Fruit fly (Drosophila melanogaster) whole organism, embryonic: ENCODE measurements around the gene CG9389.

Experiments
- Antp ChIP-seq: fragments of 200-800 bp; sonication (Bioruptor generic); optimal IDR thresholded peaks from 3 replicates; lab custom pipeline; 2016; ENCODE audit warnings: missing biosample characterization, missing genetic modification characterization
- CG10274 ChIP-seq: fragments of 200-800 bp; sonication (Bioruptor generic); optimal IDR thresholded peaks from 3 replicates; lab custom pipeline; 2017; ENCODE audit warnings: missing biosample characterization, mild to moderate bottlenecking, missing genetic modification characterization
- CG11398 ChIP-seq: fragments of 200-800 bp; sonication (Bioruptor generic); optimal IDR thresholded peaks from 2 replicates; lab custom pipeline; 2016; ENCODE audit warnings: missing biosample characterization, missing genetic modification characterization
- CG11504 ChIP-seq: fragments of 200-800 bp; sonication (Bioruptor generic); optimal IDR thresholded peaks from 3 replicates; lab custom pipeline; 2019; ENCODE audit warnings: missing biosample characterization, mild to moderate bottlenecking, missing genetic modification characterization, moderate library complexity
- CG12942 ChIP-seq: fragments of 200-800 bp; sonication (Bioruptor generic); optimal IDR thresholded peaks from 3 replicates; lab custom pipeline; 2016; ENCODE audit warnings: missing biosample characterization, missing genetic modification characterization
- CG13296 ChIP-seq: fragments of 200-800 bp; sonication (Bioruptor generic); optimal IDR thresholded peaks from 3 replicates; lab custom pipeline; 2018; ENCODE audit warnings: missing biosample characterization, mild to moderate bottlenecking, missing genetic modification characterization
- CG13775 ChIP-seq: fragments of 200-800 bp; sonication (Bioruptor generic); optimal IDR thresholded peaks from 3 replicates; lab custom pipeline; 2017; ENCODE audit warnings: missing biosample characterization, mild to moderate bottlenecking, missing genetic modification characterization
- CG13894 ChIP-seq: fragments of 200-800 bp; sonication (Bioruptor generic); optimal IDR thresholded peaks from 3 replicates; lab custom pipeline; 2018; ENCODE audit warnings: missing biosample characterization, mild to moderate bottlenecking, missing genetic modification characterization, moderate library complexity
- CG1603 ChIP-seq: fragments of 200-800 bp; sonication (Bioruptor generic); optimal IDR thresholded peaks from 2 replicates; lab custom pipeline; 2019; ENCODE audit warnings: missing biosample characterization, mild to moderate bottlenecking, missing genetic modification characterization, moderate library complexity
- CG16779 ChIP-seq: fragments of 200-800 bp; sonication (Bioruptor generic); IDR thresholded peaks from 2 replicates; pipeline ENCODE4 v1.3.6; 2022; ENCODE audit warnings: missing biosample characterization, missing genetic modification characterization
- CG16815 ChIP-seq: fragments of 200-800 bp; sonication (Bioruptor generic); optimal IDR thresholded peaks from 3 replicates; lab custom pipeline; 2017; ENCODE audit warnings: missing biosample characterization, mild to moderate bottlenecking, missing genetic modification characterization
- CG17802 ChIP-seq: fragments of 200-800 bp; sonication (Bioruptor generic); optimal IDR thresholded peaks from 2 replicates; lab custom pipeline; 2018; ENCODE audit warnings: missing biosample characterization, mild to moderate bottlenecking, missing genetic modification characterization, moderate library complexity
- CG18476 ChIP-seq: fragments of 200-800 bp; sonication (Bioruptor generic); optimal IDR thresholded peaks from 2 replicates; lab custom pipeline; 2016; ENCODE audit warnings: missing biosample characterization, mild to moderate bottlenecking, missing genetic modification characterization
- CG33213 ChIP-seq: fragments of 200-800 bp; sonication (Bioruptor generic); optimal IDR thresholded peaks from 3 replicates; lab custom pipeline; 2016; ENCODE audit warnings: missing biosample characterization, missing genetic modification characterization
- CG4617 ChIP-seq: fragments of 200-800 bp; sonication (Bioruptor generic); optimal IDR thresholded peaks from 3 replicates; lab custom pipeline; 2016; ENCODE audit warnings: missing biosample characterization, missing genetic modification characterization, borderline replicate concordance
- CG4707 ChIP-seq: fragments of 200-800 bp; sonication (Bioruptor generic); optimal IDR thresholded peaks from 2 replicates; lab custom pipeline; 2018; ENCODE audit warnings: missing biosample characterization, mild to moderate bottlenecking, missing genetic modification characterization, moderate library complexity
- CG7745 ChIP-seq: fragments of 200-800 bp; sonication (Bioruptor generic); optimal IDR thresholded peaks from 2 replicates; lab custom pipeline; 2018; ENCODE audit warnings: missing biosample characterization, mild to moderate bottlenecking, missing genetic modification characterization, moderate library complexity
- CG7987 ChIP-seq: fragments of 200-800 bp; sonication (Bioruptor generic); optimal IDR thresholded peaks from 2 replicates; lab custom pipeline; 2018; ENCODE audit warnings: missing biosample characterization, mild to moderate bottlenecking, missing genetic modification characterization, moderate library complexity
- CG8089 ChIP-seq: fragments of 200-800 bp; sonication (Bioruptor generic); optimal IDR thresholded peaks from 3 replicates; lab custom pipeline; 2016; ENCODE audit warnings: missing biosample characterization, missing genetic modification characterization
- CG8388 ChIP-seq: fragments of 200-800 bp; sonication (Bioruptor generic); optimal IDR thresholded peaks from 2 replicates; lab custom pipeline; 2019; ENCODE audit warnings: missing biosample characterization, mild to moderate bottlenecking, missing genetic modification characterization, moderate library complexity
- CG9437 ChIP-seq: fragments of 200-800 bp; sonication (Bioruptor generic); optimal IDR thresholded peaks from 2 replicates; lab custom pipeline; 2018; ENCODE audit warnings: missing biosample characterization, mild to moderate bottlenecking, missing genetic modification characterization
- Dll ChIP-seq: fragments of 200-800 bp; sonication (Bioruptor generic); IDR thresholded peaks from 4 replicates; pipeline ENCODE4 v1.3.6; 2022; ENCODE audit warnings: missing biosample characterization, missing genetic modification characterization; ENCODE audit not compliant: partially characterized antibody
- Drgx ChIP-seq: fragments of 200-800 bp; sonication (Bioruptor generic); IDR thresholded peaks from 2 replicates; pipeline ENCODE4 v1.3.6; 2022; ENCODE audit warnings: missing biosample characterization, missing genetic modification characterization
- Eip74EF ChIP-seq, 2 experiments: fragments of 200-800 bp in 1 of 2; fragments of >200 bp in 1 of 2; sonication (Bioruptor generic) in 1 of 2; optimal IDR thresholded peaks; 2 replicates each; lab custom pipeline; 2017 to 2019; ENCODE audit warnings: missing biosample characterization in 2 of 2, missing genetic modification characterization in 2 of 2, mild to moderate bottlenecking in 1 of 2, moderate library complexity in 1 of 2
- Med ChIP-seq: fragments of 200-800 bp; sonication (Bioruptor generic); peaks from one replicate; lab custom pipeline; 2016; ENCODE audit warnings: missing biosample characterization, missing genetic modification characterization, mild to moderate bottlenecking, inconsistent platforms, moderate library complexity
- NfI ChIP-seq: fragments of 200-800 bp; sonication (Bioruptor generic); optimal IDR thresholded peaks from 3 replicates; lab custom pipeline; 2018; ENCODE audit warnings: missing biosample characterization, mild to moderate bottlenecking, missing genetic modification characterization, moderate library complexity
- PHDP ChIP-seq: fragments of 200-800 bp; sonication (Bioruptor generic); optimal IDR thresholded peaks from 3 replicates; lab custom pipeline; 2018; ENCODE audit warnings: missing biosample characterization, mild to moderate bottlenecking, missing genetic modification characterization, moderate library complexity
- Spps ChIP-seq: fragments of 200-800 bp; sonication (Bioruptor generic); optimal IDR thresholded peaks from 2 replicates; lab custom pipeline; 2018; ENCODE audit warnings: missing biosample characterization, mild to moderate bottlenecking, missing genetic modification characterization
- abd-A ChIP-seq: fragments of 200-800 bp; sonication (Bioruptor generic); optimal IDR thresholded peaks from 3 replicates; lab custom pipeline; 2019; ENCODE audit warnings: missing biosample characterization, mild to moderate bottlenecking, missing genetic modification characterization, moderate library complexity
- ase ChIP-seq: fragments of 200-800 bp; sonication (Bioruptor generic); IDR thresholded peaks from 3 replicates; pipeline ENCODE4 v1.3.6; 2022; ENCODE audit warnings: missing biosample characterization, missing genetic modification characterization
- az2 ChIP-seq: fragments of 200-800 bp; sonication (Bioruptor generic); optimal IDR thresholded peaks from 3 replicates; lab custom pipeline; 2016; ENCODE audit warnings: missing biosample characterization, missing genetic modification characterization
- chn ChIP-seq: fragments of 200-800 bp; sonication (Bioruptor generic); optimal IDR thresholded peaks from 2 replicates; lab custom pipeline; 2016; ENCODE audit warnings: missing biosample characterization, missing genetic modification characterization
- croc ChIP-seq: fragments of 200-800 bp; sonication (Bioruptor generic); conservative IDR thresholded peaks from 3 replicates; pipeline ENCODE4 v1.3.6; 2022; ENCODE audit warnings: missing biosample characterization, missing genetic modification characterization
- fd96Cb ChIP-seq: fragments of 200-800 bp; sonication (Bioruptor generic); optimal IDR thresholded peaks from 2 replicates; lab custom pipeline; 2018; ENCODE audit warnings: missing biosample characterization, mild to moderate bottlenecking, missing genetic modification characterization, moderate library complexity
- gcm ChIP-seq: fragments of 200-800 bp; sonication (Bioruptor generic); optimal IDR thresholded peaks from 2 replicates; lab custom pipeline; 2019; ENCODE audit warnings: missing biosample characterization, mild to moderate bottlenecking, missing genetic modification characterization, moderate library complexity
- grn ChIP-seq: fragments of 200-800 bp; sonication (Bioruptor generic); optimal IDR thresholded peaks from 3 replicates; lab custom pipeline; 2017; ENCODE audit warnings: missing biosample characterization, missing genetic modification characterization
- mld ChIP-seq: fragments of 200-800 bp; sonication (Bioruptor generic); IDR thresholded peaks from 3 replicates; pipeline ENCODE4 v1.3.6; 2022; ENCODE audit warnings: missing biosample characterization, missing genetic modification characterization; ENCODE audit not compliant: partially characterized antibody
- p53 ChIP-seq: fragments of 200-800 bp; sonication (Bioruptor generic); optimal IDR thresholded peaks from 2 replicates; lab custom pipeline; 2016; ENCODE audit warnings: missing biosample characterization, missing genetic modification characterization
- peb ChIP-seq: fragments of 200-800 bp; sonication (Bioruptor generic); IDR thresholded peaks from 2 replicates; pipeline ENCODE4 v1.3.6; 2022; ENCODE audit warnings: missing biosample characterization, missing genetic modification characterization
- pros ChIP-seq: fragments of 200-800 bp; sonication (Bioruptor generic); optimal IDR thresholded peaks from 3 replicates; lab custom pipeline; 2019; ENCODE audit warnings: missing biosample characterization, mild to moderate bottlenecking, missing genetic modification characterization, moderate library complexity
- psq ChIP-seq: fragments of 200-800 bp; sonication (Bioruptor generic); optimal IDR thresholded peaks from 2 replicates; lab custom pipeline; 2017; ENCODE audit warnings: missing biosample characterization, missing genetic modification characterization
- repo ChIP-seq: fragments of 200-800 bp; sonication (Bioruptor generic); optimal IDR thresholded peaks from 2 replicates; lab custom pipeline; 2016; ENCODE audit warnings: missing biosample characterization, missing genetic modification characterization
- seq ChIP-seq: fragments of 200-800 bp; sonication (Bioruptor generic); IDR thresholded peaks from 2 replicates; pipeline ENCODE4 v1.3.6; 2022; ENCODE audit warnings: missing biosample characterization, missing genetic modification characterization
- tin ChIP-seq: fragments of 200-800 bp; sonication (Bioruptor generic); optimal IDR thresholded peaks from 3 replicates; lab custom pipeline; 2016; ENCODE audit warnings: missing biosample characterization, missing genetic modification characterization
- twi ChIP-seq: fragments of 200-800 bp; optimal IDR thresholded peaks from 2 replicates; lab custom pipeline; 2019; ENCODE audit warnings: missing biosample characterization, mild to moderate bottlenecking, missing genetic modification characterization, moderate library complexity
- unc-4 ChIP-seq: fragments of 200-800 bp; sonication (Bioruptor generic); IDR thresholded peaks from 2 replicates; pipeline ENCODE4 v1.3.6; 2022; ENCODE audit warnings: missing biosample characterization, missing genetic modification characterization; ENCODE audit not compliant: partially characterized antibody
- unpg ChIP-seq: fragments of 200-800 bp; sonication (Bioruptor generic); optimal IDR thresholded peaks from 3 replicates; lab custom pipeline; 2018; ENCODE audit warnings: missing biosample characterization, mild to moderate bottlenecking, missing genetic modification characterization, moderate library complexity

Gene CG9389

DNA sequence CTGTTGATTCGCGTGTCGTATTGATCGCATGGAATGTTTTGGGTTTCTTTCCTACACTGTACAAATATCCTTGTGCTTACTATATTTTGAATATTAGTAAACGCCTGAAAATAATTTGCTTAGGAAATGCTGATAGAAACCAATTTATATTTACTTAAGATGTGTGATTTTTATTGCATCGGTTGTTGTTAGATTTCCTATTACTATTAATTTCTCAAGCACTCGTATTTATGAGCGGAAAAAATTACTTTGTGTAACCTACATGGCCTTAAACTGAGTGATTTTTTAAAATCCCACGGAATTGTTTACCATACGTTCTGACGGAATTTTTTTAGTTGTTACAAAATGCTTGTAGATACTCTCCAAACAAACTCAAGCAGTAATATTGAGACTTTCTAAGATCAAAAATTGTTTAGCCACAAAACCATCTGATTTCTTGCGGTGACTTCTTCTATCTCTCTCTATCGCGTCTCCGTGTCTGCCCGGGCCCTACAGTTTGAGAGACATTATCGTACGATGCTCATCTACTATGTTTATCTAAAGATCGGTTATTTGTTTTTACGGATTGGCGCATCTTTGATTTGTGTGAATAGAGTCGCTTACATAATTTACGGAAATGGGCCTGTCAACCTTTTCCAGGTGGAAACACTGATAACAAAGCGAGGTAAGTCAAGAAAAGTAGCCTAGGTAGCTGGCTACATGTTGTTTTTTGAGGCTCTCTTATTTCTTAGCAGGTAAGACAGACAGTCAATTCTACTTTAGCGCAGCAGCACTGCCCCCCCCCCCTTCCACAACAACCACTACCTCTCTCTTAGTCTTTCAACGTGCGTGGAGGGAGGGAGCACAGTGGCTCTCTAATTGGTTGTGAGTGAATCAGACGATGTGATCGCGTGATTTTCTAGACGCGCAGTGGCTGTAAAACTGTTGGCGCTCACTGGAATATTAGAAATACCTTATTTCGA, 6.2 kb upstream of the CG9389 start (continued):
- TF ChIP-seq PHDP (tag; lab: Kevin White, UChicago) (peak; percentile 56), CG13296 (GFP tag; lab: Kevin White, UChicago) (peak; percentile 24), croc (peak; percentile 24; the same call in 1 of the 3 replicates), CG13894 (peak; percentile 7), CG11398 (GFP tag; lab: Kevin White, UChicago) (peak; percentile 35), CG16779 (no peak), CG8089 (GFP tag; lab: Kevin White, UChicago) (peak; percentile 18), az2 (peak; percentile 75), Antp (GFP tag; lab: Kevin White, UChicago) (peak; percentile 52), CG8388 (GFP tag; lab: Kevin White, UChicago) (peak; percentile 62), Med (GFP tag; lab: Kevin White, UChicago) (peak; percentile 69), tin (GFP tag; lab: Kevin White, UChicago) (peak; percentile 32), CG10274 (peak; percentile 11), chn (GFP tag; lab: Kevin White, UChicago) (peak; percentile 37), CG1603 (tag; lab: Kevin White, UChicago) (peak; percentile 23), abd-A (peak; percentile 94), Eip74EF (GFP tag; optimal IDR thresholded peaks at IDR 0.05; lab: Kevin White, UChicago) (peak in 1 of 2 experiments; percentile 11), gcm (GFP tag; lab: Kevin White, UChicago) (peak; percentile 20), CG7745 (tag; lab: Kevin White, UChicago) (no peak), NfI (GFP tag; lab: Kevin White, UChicago) (peak; percentile 30), ase (GFP tag; lab: Robert Waterston, UW) (0 out of 3 replicates have a peak, but pooled peaks have one; percentile 10), CG4707 (GFP tag; lab: Kevin White, UChicago) (peak; percentile 11), unc-4 (GFP tag; lab: Robert Waterston, UW) (0 out of 2 replicates have a peak, but pooled peaks have one; percentile 21), peb (GFP tag; lab: Robert Waterston, UW) (no peak), mld (no peak), repo (GFP tag; lab: Kevin White, UChicago) (peak; percentile 21), fd96Cb (tag; lab: Kevin White, UChicago) (peak; percentile 63), unpg (GFP tag; lab: Kevin White, UChicago) (peak; percentile 55), CG12942 (peak; percentile 11), CG33213 (GFP tag; lab: Kevin White, UChicago) (peak; percentile 44), pros (GFP tag; lab: Kevin White, UChicago) (peak; percentile 95), CG7987 (GFP tag; lab: Kevin White, UChicago) (peak; percentile 12), CG11504 (tag; lab: Kevin White, UChicago) (peak; percentile 82), CG16815 (GFP tag; lab: Kevin White, UChicago) (peak; percentile 66), twi (tag; lab: Kevin White, UChicago) (peak; percentile 36), psq (GFP tag; lab: Kevin White, UChicago) (no peak), CG4617 (GFP tag; lab: Kevin White, UChicago) (no peak), grn (GFP tag; lab: Kevin White, UChicago) (peak; percentile 94), CG9437 (GFP tag; lab: Kevin White, UChicago) (peak; percentile 73), p53 (GFP tag; lab: Kevin White, UChicago) (no peak), Drgx (GFP tag; lab: Robert Waterston, UW) (no peak), CG18476 (GFP tag; lab: Kevin White, UChicago) (peak; percentile 66), Dll (GFP tag; lab: Robert Waterston, UW) (no peak), Spps (tag; lab: Kevin White, UChicago) (peak; percentile 27), CG17802 (peak; percentile 35), CG13775 (GFP tag; lab: Kevin White, UChicago) (peak; percentile 75), seq (0 out of 2 replicates have a peak, but pooled peaks have one; percentile 11)
